Worm (Caenorhabditis elegans) whole organism, L4 larva: Measurements from ENCODE around the gene clec-204.

Experiments used
- F10B5.3 ChIP-seq: sonication (generic microtip); optimal IDR thresholded peaks from 2 replicates; lab custom pipeline; 2016; ENCODE audit warnings: mild to moderate bottlenecking, missing genetic modification characterization, missing compliant biosample characterization
- arid-1 ChIP-seq: fragments of 200-800 bp; sonication (Bioruptor generic); conservative IDR thresholded peaks from 2 replicates; pipeline ENCODE4 v1.3.6; 2022; ENCODE audit warnings: missing genetic modification reagents, missing genetic modification characterization, missing compliant biosample characterization
- nhr-111 ChIP-seq: fragments of 200-800 bp; sonication (Bioruptor generic); optimal IDR thresholded peaks from 2 replicates; lab custom pipeline; 2018; ENCODE audit warnings: mild to moderate bottlenecking, missing genetic modification characterization, missing compliant biosample characterization
- nhr-25 ChIP-seq: sonication (generic microtip); optimal IDR thresholded peaks from 2 replicates; lab custom pipeline; 2017; ENCODE audit warnings: missing genetic modification characterization, mild to moderate bottlenecking, missing compliant biosample characterization, antibody characterized with exemption, moderate library complexity, borderline replicate concordance; ENCODE audit not compliant: insufficient read depth
- saeg-2 ChIP-seq: fragments of 200-800 bp; sonication (Bioruptor generic); IDR thresholded peaks from 2 replicates; pipeline ENCODE4 v1.3.6; 2022; ENCODE audit warnings: missing genetic modification reagents, missing genetic modification characterization, missing compliant biosample characterization

DNA sequence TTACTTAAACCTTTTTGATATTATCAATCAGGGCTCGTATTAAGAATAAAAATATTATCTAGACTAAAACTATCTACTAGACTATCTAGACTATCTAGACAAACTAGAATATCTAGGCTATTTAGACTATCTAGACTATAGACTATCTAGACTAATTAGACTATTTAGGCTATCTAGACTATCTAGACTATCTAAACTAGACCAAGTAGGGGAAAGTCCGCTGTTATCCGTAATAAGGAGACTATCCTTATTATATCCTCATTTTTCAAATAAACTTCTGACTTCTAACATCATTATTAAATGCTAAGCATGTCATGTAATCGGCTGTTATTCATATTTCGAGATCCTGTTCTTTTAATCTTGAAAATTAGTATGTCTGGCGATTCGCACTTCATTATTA lies 35.0 kb upstream of the clec-204 start, which contains the start of gene srw-101:
- TF ChIP-seq nhr-25 (tag; lab: Kevin White, UChicago) (no peak), F10B5.3 (tag; lab: Kevin White, UChicago) (no peak), saeg-2 (GFP tag; lab: Robert Waterston, UW) (no peak), nhr-111 (GFP tag; lab: Kevin White, UChicago) (no peak), arid-1 (GFP tag; lab: Robert Waterston, UW) (no peak)
